Fruit fly (Drosophila melanogaster): ENCODE results near the gene Nf-YB.

The Nf-YB gene

DNA sequence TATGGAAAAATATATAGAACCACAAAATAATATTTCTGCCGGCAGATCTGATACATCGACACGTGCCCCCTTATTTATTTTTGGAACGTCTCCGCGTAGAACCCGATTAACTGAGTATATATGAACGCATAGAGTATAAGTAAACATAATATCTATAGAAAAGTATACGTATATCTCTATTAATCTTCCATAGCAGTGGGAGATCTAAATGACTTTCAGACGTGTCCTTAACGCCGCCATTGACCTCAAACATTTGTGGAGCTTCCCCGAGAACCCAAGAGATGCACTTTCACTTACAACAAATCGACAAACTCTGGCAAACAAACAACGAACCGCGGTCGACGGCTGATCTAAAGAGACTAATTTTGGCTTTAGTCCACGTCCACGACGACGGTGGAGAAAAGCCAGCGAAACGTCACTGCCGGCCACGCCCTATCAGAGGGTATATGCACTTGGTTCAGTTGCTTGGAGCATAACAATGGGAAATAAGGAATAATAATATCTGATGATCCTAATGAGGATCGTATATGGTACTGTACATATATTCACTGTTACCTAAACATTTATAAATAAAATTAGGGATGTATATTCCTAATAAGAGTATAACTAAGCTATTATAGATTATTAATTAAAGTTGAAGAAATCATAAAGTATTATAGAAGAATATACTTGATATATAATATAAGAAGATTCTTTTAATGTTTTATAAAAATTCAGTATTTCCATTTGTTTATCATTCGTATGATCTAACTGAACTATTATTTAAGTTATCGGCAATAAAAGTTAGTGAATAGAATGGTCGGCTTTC is 28.1 kb downstream of the Nf-YB start, which contains the start of gene fbp (continued):
- no peak for TF ChIP-seq CG6654 (GFP tag; optimal IDR thresholded peaks at IDR 0.05)
- no peak for TF ChIP-seq hkb (optimal IDR thresholded peaks at IDR 0.05)
- no peak for TF ChIP-seq hkb (GFP tag; IDR thresholded peaks at IDR 0.05)
- no peak for TF ChIP-seq HLH4C (GFP tag; IDR thresholded peaks at IDR 0.05; ENCODE audit: partially characterized antibody)
- TF ChIP-seq CG9437 (GFP tag; optimal IDR thresholded peaks at IDR 0.05) = peak; percentile 86
- TF ChIP-seq Gug (GFP tag; IDR thresholded peaks at IDR 0.05) = peak; percentile 59; the same call in 2 of the 4 replicates
- no peak for TF ChIP-seq bigmax (GFP tag; optimal IDR thresholded peaks at IDR 0.05)
- TF ChIP-seq row (GFP tag; IDR thresholded peaks at IDR 0.05) = peak; percentile 90
- peak; percentile 17 for TF ChIP-seq unpg (GFP tag; optimal IDR thresholded peaks at IDR 0.05)
- TF ChIP-seq CG17385 (GFP tag; optimal IDR thresholded peaks at IDR 0.05) = peak; percentile 67
- TF ChIP-seq CG34376 (GFP tag; optimal IDR thresholded peaks at IDR 0.05) = peak; percentile 75
- no peak for TF ChIP-seq pros (GFP tag; optimal IDR thresholded peaks at IDR 0.05)
- no peak for TF ChIP-seq CG14667 (GFP tag; IDR thresholded peaks at IDR 0.05)
- no peak for TF ChIP-seq CG31388 (GFP tag; optimal IDR thresholded peaks at IDR 0.05)
- no peak for TF ChIP-seq CG5245 (GFP tag; optimal IDR thresholded peaks at IDR 0.05)
- 0 out of 2 replicates have a peak, but pooled peaks have one; percentile 41 for TF ChIP-seq CG3847 (GFP tag; IDR thresholded peaks at IDR 0.05)
- TF ChIP-seq cato (GFP tag; optimal IDR thresholded peaks at IDR 0.05; ENCODE audit: borderline replicate concordance) = peak; percentile 1
- no peak for TF ChIP-seq tll (GFP tag; optimal IDR thresholded peaks at IDR 0.05)
- TF ChIP-seq CG8089 (GFP tag; optimal IDR thresholded peaks at IDR 0.05) = no peak
- peak; percentile 27 for TF ChIP-seq CG10462 (GFP tag; optimal IDR thresholded peaks at IDR 0.05)
- peak; percentile 21 for TF ChIP-seq scrt (GFP tag; optimal IDR thresholded peaks at IDR 0.05)
- TF ChIP-seq lola (GFP tag; optimal IDR thresholded peaks at IDR 0.05) = peak in 1 of 3 experiments; percentile 80
- no peak for TF ChIP-seq CG6272 (GFP tag; IDR thresholded peaks at IDR 0.05)
- peak; percentile 6 for TF ChIP-seq CG18764 (GFP tag; optimal IDR thresholded peaks at IDR 0.05)
- TF ChIP-seq phol (tag; optimal IDR thresholded peaks at IDR 0.05) = peak; percentile 74
- no peak for TF ChIP-seq gcm2 (GFP tag; optimal IDR thresholded peaks at IDR 0.05)
- no peak for TF ChIP-seq gce (GFP tag; IDR thresholded peaks at IDR 0.05)
- no peak for TF ChIP-seq sr (GFP tag; IDR thresholded peaks at IDR 0.05)
- peak; percentile 73 for TF ChIP-seq CG3281 (GFP tag; optimal IDR thresholded peaks at IDR 0.05)
- TF ChIP-seq jing (GFP tag; optimal IDR thresholded peaks at IDR 0.05) = no peak
- no peak for TF ChIP-seq en (GFP tag; optimal IDR thresholded peaks at IDR 0.05)
- peak; percentile 82 for TF ChIP-seq CG11504 (tag; optimal IDR thresholded peaks at IDR 0.05)
- TF ChIP-seq Mes4 (GFP tag; optimal IDR thresholded peaks at IDR 0.05) = no peak
- peak; percentile 62 for TF ChIP-seq ind (GFP tag; optimal IDR thresholded peaks at IDR 0.05)
- TF ChIP-seq Sox102F (GFP tag; optimal IDR thresholded peaks at IDR 0.05) = peak; percentile 62
- no peak for TF ChIP-seq CG31365 (tag; optimal IDR thresholded peaks at IDR 0.05)
- TF ChIP-seq bsh (GFP tag; optimal IDR thresholded peaks at IDR 0.05) = peak; percentile 56 to 61
- no peak for TF ChIP-seq CG13123 (GFP tag; optimal IDR thresholded peaks at IDR 0.05)
- peak in 1 of 2 experiments; percentile 44 for TF ChIP-seq Pdp1 (GFP tag; optimal IDR thresholded peaks at IDR 0.05)
- TF ChIP-seq lmd (GFP tag; IDR thresholded peaks at IDR 0.05) = peak; percentile 39; the same call in 1 of the 2 replicates
- peak; percentile 40; the same call in 1 of the 3 replicates for TF ChIP-seq Aef1 (GFP tag; IDR thresholded peaks at IDR 0.05)
- TF ChIP-seq org-1 (GFP tag; optimal IDR thresholded peaks at IDR 0.05) = peak; percentile 63
- peak; percentile 39; the same call in 1 of the 2 replicates for TF ChIP-seq CG1024 (GFP tag; IDR thresholded peaks at IDR 0.05)
- no peak for TF ChIP-seq Mad (GFP tag; optimal IDR thresholded peaks at IDR 0.05)
- TF ChIP-seq dmrt99B (tag; optimal IDR thresholded peaks at IDR 0.05) = peak; percentile 76
- no peak for TF ChIP-seq ab (GFP tag; optimal IDR thresholded peaks at IDR 0.05)
- peak in 1 of 2 experiments; percentile 6 for TF ChIP-seq Trl (optimal IDR thresholded peaks at IDR 0.05)
- no peak for TF ChIP-seq Trl (GFP tag; optimal IDR thresholded peaks at IDR 0.05)
- TF ChIP-seq CG13424 (tag; optimal IDR thresholded peaks at IDR 0.05) = peak; percentile 72
